Worm (Caenorhabditis elegans) whole organism, early embryonic: ENCODE data around the gene K01D12.20.
"Not testable (repeated sequence)": the region's sequence is repeated elsewhere in the genome, so short reads cannot be mapped to it uniquely, and the experiment has no call there.

Experiments used
- B0310.2 ChIP-seq: sonication (generic microtip); optimal IDR thresholded peaks from 2 replicates; lab custom pipeline; 2016; ENCODE audit warnings: mild to moderate bottlenecking, missing genetic modification characterization, missing compliant biosample characterization
- aly-1 ChIP-seq: sonication (generic microtip); optimal IDR thresholded peaks from 2 replicates; lab custom pipeline; 2016; ENCODE audit warnings: missing genetic modification characterization, missing compliant biosample characterization
- ama-1 ChIP-seq: fragments of 150-350 bp; optimal IDR thresholded peaks from 2 replicates; lab custom pipeline; 2014
- ceh-13 ChIP-seq: fragments of 200-800 bp; sonication (Bioruptor generic); optimal IDR thresholded peaks from 2 replicates; lab custom pipeline; 2018; ENCODE audit warnings: mild to moderate bottlenecking, missing genetic modification characterization, missing compliant biosample characterization
- ets-7 ChIP-seq: sonication (generic microtip); optimal IDR thresholded peaks from 2 replicates; lab custom pipeline; 2016; ENCODE audit warnings: missing genotype, missing genetic modification characterization, missing compliant biosample characterization
- flt-1 ChIP-seq: fragments of 200-800 bp; sonication (Bioruptor generic); IDR thresholded peaks from 2 replicates; pipeline ENCODE4 v1.3.6; 2022; ENCODE audit warnings: missing genetic modification characterization, missing compliant biosample characterization
- hmbx-1 ChIP-seq: sonication (generic microtip); optimal IDR thresholded peaks from 2 replicates; lab custom pipeline; 2016; ENCODE audit warnings: mild to moderate bottlenecking, missing genetic modification characterization, missing compliant biosample characterization
- hmg-4 ChIP-seq: fragments of 200-800 bp; sonication (Bioruptor generic); optimal IDR thresholded peaks from 2 replicates; lab custom pipeline; 2018; ENCODE audit warnings: mild to moderate bottlenecking, missing genetic modification characterization, missing compliant biosample characterization
- pes-1 ChIP-seq: fragments of 200-800 bp; sonication (Bioruptor generic); IDR thresholded peaks from 2 replicates; pipeline ENCODE4 v1.3.6; 2022; ENCODE audit warnings: missing genetic modification reagents, missing genetic modification characterization, missing compliant biosample characterization
- scrt-1 ChIP-seq: fragments of 200-800 bp; sonication (Bioruptor generic); IDR thresholded peaks from 2 replicates; pipeline ENCODE4 v1.3.6; 2022; ENCODE audit warnings: missing genetic modification characterization, missing compliant biosample characterization

DNA sequence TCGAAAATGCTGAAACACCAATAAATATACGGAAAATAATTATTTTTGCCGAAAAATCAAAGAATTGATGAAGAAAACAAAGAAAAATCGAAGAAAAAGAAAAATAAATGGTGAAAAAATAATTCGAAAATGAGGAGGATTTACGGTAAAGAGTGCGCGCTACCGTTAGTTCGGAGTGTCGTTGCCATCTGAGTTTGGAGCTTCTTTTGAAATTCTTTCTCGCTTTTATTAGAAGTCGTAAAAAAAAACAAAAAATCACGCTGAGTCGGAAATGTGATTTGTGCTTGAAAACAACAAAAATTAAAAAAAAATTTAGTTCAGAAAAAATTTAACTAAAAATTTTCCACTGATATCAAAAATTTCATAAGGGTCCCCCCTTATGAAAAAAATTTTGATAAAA is 26.4 kb downstream of the K01D12.20 start, which contains the start of gene F23H12.10:
- not testable (repeated sequence) for TF ChIP-seq scrt-1 (GFP tag; lab: Robert Waterston, UW); hmg-4 (GFP tag; lab: Kevin White, UChicago); aly-1 (tag; lab: Kevin White, UChicago); ama-1; pes-1; B0310.2 (tag; lab: Kevin White, UChicago); flt-1 (GFP tag; lab: Robert Waterston, UW); ets-7 (tag; lab: Kevin White, UChicago); hmbx-1; ceh-13 (GFP tag; lab: Kevin White, UChicago)
